Fruit fly (Drosophila melanogaster) whole organism, larva: Measurements from ENCODE around the gene CG33160.

Experiments used
- noc ChIP-seq: fragments of 200-800 bp; sonication (Bioruptor generic); optimal IDR thresholded peaks from 3 replicates; lab custom pipeline; 2019; ENCODE audit warnings: missing biosample characterization, mild to moderate bottlenecking, missing genetic modification characterization, moderate library complexity

CG33160 gene

dm6 chr3L:3172445-3172844, 33.7 kb downstream of the CG33160 start, which contains the start of gene CG14963:
Gene CG14963 (minus strand): TSS chr3L:3172545.
- no peak for TF ChIP-seq noc

- no peak for TF ChIP-seq noc
Measured at dm6 chr3L:3169107-3169506, 37.1 kb downstream of the CG33160 start, which contains the start of the genes CG32278 and CG32281. Gene CG32278 (plus strand): TSS chr3L:3169286. Gene CG32281 (plus strand): TSS chr3L:3169375.

- no peak for TF ChIP-seq noc
Measured at dm6 chr3L:3166200-3166695, 39.9 kb downstream of the CG33160 start, which contains the start of gene Asciz. Gene Asciz (minus strand): TSS chr3L:3166250.

- TF ChIP-seq noc: no peak
Measured at dm6 chr3L:3165399-3165798, 40.8 kb downstream of the CG33160 start.

- TF ChIP-seq noc: peak; percentile 36
Measured at dm6 chr3L:3164951-3165350, 41.2 kb downstream of the CG33160 start, which contains the start of gene CG32280. Gene CG32280 (plus strand): TSS chr3L:3165181.

dm6 chr3L:3162584-3162983, 43.6 kb downstream of the CG33160 start:
- no peak for TF ChIP-seq noc

dm6 chr3L:3161968-3162367, 44.2 kb downstream of the CG33160 start, which contains the start of gene rasp:
Gene rasp (plus strand): TSS chr3L:3162180.
- no peak for TF ChIP-seq noc

dm6 chr3L:3159309-3160194, 46.6 kb downstream of the CG33160 start, which contains the start of the genes ND-30 and CG15812:
Gene ND-30 (minus strand): TSS chr3L:3159578.
Gene CG15812 (plus strand): TSS chr3L:3159991.
- TF ChIP-seq noc: no peak

dm6 chr3L:3157651-3158050, 48.5 kb downstream of the CG33160 start:
- no peak for TF ChIP-seq noc
